Fruit fly (Drosophila melanogaster): Measurements from ENCODE around the gene CG42346.

dm6 chrX:22847247-22847646 is 15.0 kb downstream of the CG42346 start:
- no peak for TF ChIP-seq Met (GFP tag; optimal IDR thresholded peaks at IDR 0.05)
- no peak for TF ChIP-seq Eip93F (GFP tag; optimal IDR thresholded peaks at IDR 0.05)
- no peak for TF ChIP-seq CG6808 (GFP tag; optimal IDR thresholded peaks at IDR 0.05)
- TF ChIP-seq Eip78C (GFP tag) = peak; percentile 40
- TF ChIP-seq Smox (GFP tag; optimal IDR thresholded peaks at IDR 0.05) = no peak
- TF ChIP-seq Sox15 (GFP tag; optimal IDR thresholded peaks at IDR 0.05) = no peak
